Fruit fly (Drosophila melanogaster) whole organism, embryonic: ENCODE results near the gene CG10053.

ENCODE experiments used
- Bdp1 ChIP-seq: fragments of 200-800 bp; sonication (Bioruptor generic); optimal IDR thresholded peaks from 3 replicates; lab custom pipeline; 2016; ENCODE audit warnings: missing biosample characterization, missing genetic modification characterization
- BtbVII ChIP-seq: fragments of 200-800 bp; sonication (Bioruptor generic); optimal IDR thresholded peaks from 3 replicates; lab custom pipeline; 2017; ENCODE audit warnings: missing biosample characterization, mild to moderate bottlenecking, missing genetic modification characterization
- Bteb2 ChIP-seq: fragments of 200-800 bp; sonication (Bioruptor generic); optimal IDR thresholded peaks from 2 replicates; lab custom pipeline; 2016; ENCODE audit warnings: missing biosample characterization, missing genetic modification characterization
- CG10543 ChIP-seq: fragments of 200-800 bp; sonication (Bioruptor generic); optimal IDR thresholded peaks from 3 replicates; lab custom pipeline; 2017; ENCODE audit warnings: missing biosample characterization, mild to moderate bottlenecking, missing genetic modification characterization, moderate library complexity
- CG10959 ChIP-seq: fragments of 200-800 bp; sonication (Bioruptor generic); IDR thresholded peaks from 2 replicates; pipeline ENCODE4 v1.3.6; 2022; ENCODE audit warnings: missing biosample characterization, missing genetic modification characterization
- CG11247 ChIP-seq: fragments of 200-800 bp; sonication (Bioruptor generic); IDR thresholded peaks from 2 replicates; pipeline ENCODE4 v1.3.6; 2022; ENCODE audit warnings: missing biosample characterization, missing genetic modification characterization
- CG12744 ChIP-seq: fragments of 200-800 bp; sonication (Bioruptor generic); optimal IDR thresholded peaks from 2 replicates; lab custom pipeline; 2016; ENCODE audit warnings: missing biosample characterization, missing genetic modification characterization
- CG13123 ChIP-seq: fragments of 200-800 bp; sonication (Bioruptor generic); optimal IDR thresholded peaks from 2 replicates; lab custom pipeline; 2016; ENCODE audit warnings: missing biosample characterization, missing genetic modification characterization
- CG14014 ChIP-seq: fragments of 200-800 bp; sonication (Bioruptor generic); IDR thresholded peaks from 2 replicates; pipeline ENCODE4 v1.3.6; 2022; ENCODE audit warnings: missing biosample characterization, missing genetic modification characterization
- CG15479 ChIP-seq: fragments of 200-800 bp; sonication (Bioruptor generic); optimal IDR thresholded peaks from 3 replicates; lab custom pipeline; 2019; ENCODE audit warnings: missing biosample characterization, mild to moderate bottlenecking, missing genetic modification characterization, moderate library complexity
- CG18619 ChIP-seq: fragments of 200-800 bp; sonication (Bioruptor generic); optimal IDR thresholded peaks from 3 replicates; lab custom pipeline; 2017; ENCODE audit warnings: missing biosample characterization, mild to moderate bottlenecking, missing genetic modification characterization
- CG2116 ChIP-seq: fragments of 200-800 bp; sonication (Bioruptor generic); optimal IDR thresholded peaks from 3 replicates; lab custom pipeline; 2018; ENCODE audit warnings: missing biosample characterization, mild to moderate bottlenecking, missing genetic modification characterization
- CG30020 ChIP-seq: fragments of 200-800 bp; optimal IDR thresholded peaks from 2 replicates; lab custom pipeline; 2019; ENCODE audit warnings: missing biosample characterization, mild to moderate bottlenecking, missing genetic modification characterization, moderate library complexity
- CG31388 ChIP-seq: fragments of 200-800 bp; sonication (Bioruptor generic); optimal IDR thresholded peaks from 2 replicates; lab custom pipeline; 2016; ENCODE audit warnings: missing biosample characterization, missing genetic modification characterization
- CG32532 ChIP-seq: fragments of 200-800 bp; sonication (Bioruptor generic); IDR thresholded peaks from 2 replicates; pipeline ENCODE4 v1.3.6; 2022; ENCODE audit warnings: missing biosample characterization, missing genetic modification characterization
- CG4707 ChIP-seq: fragments of 200-800 bp; sonication (Bioruptor generic); optimal IDR thresholded peaks from 2 replicates; lab custom pipeline; 2018; ENCODE audit warnings: missing biosample characterization, mild to moderate bottlenecking, missing genetic modification characterization, moderate library complexity
- CG6791 ChIP-seq: fragments of 200-800 bp; sonication (Bioruptor generic); IDR thresholded peaks from 3 replicates; pipeline ENCODE4 v1.3.6; 2022; ENCODE audit warnings: missing biosample characterization, missing genetic modification characterization; ENCODE audit not compliant: partially characterized antibody
- CG7357 ChIP-seq: fragments of 200-800 bp; sonication (Bioruptor generic); IDR thresholded peaks from 3 replicates; pipeline ENCODE4 v1.3.6; 2022; ENCODE audit warnings: missing biosample characterization, missing genetic modification characterization
- Deaf1 ChIP-seq: fragments of 200-800 bp; optimal IDR thresholded peaks from 3 replicates; lab custom pipeline; 2019; ENCODE audit warnings: missing biosample characterization, mild to moderate bottlenecking, missing genetic modification characterization, moderate library complexity
- Dp ChIP-seq: fragments of 200-800 bp; sonication (Bioruptor generic); optimal IDR thresholded peaks from 2 replicates; lab custom pipeline; 2018; ENCODE audit warnings: missing biosample characterization, mild to moderate bottlenecking, missing genetic modification characterization, moderate library complexity
- Dref ChIP-seq: fragments of 200-800 bp; sonication (Bioruptor generic); IDR thresholded peaks from 2 replicates; pipeline ENCODE4 v1.3.6; 2022; ENCODE audit warnings: missing biosample characterization, missing genetic modification characterization
- E2f1 ChIP-seq: fragments of 200-800 bp; sonication (Bioruptor generic); IDR thresholded peaks from 2 replicates; pipeline ENCODE4 v1.3.6; 2022; ENCODE audit warnings: missing biosample characterization, missing genetic modification characterization
- E2f2 ChIP-seq: fragments of 200-800 bp; sonication (Bioruptor generic); IDR thresholded peaks from 2 replicates; pipeline ENCODE4 v1.3.6; 2022; ENCODE audit warnings: missing biosample characterization, missing genetic modification characterization
- Fer1 ChIP-seq: fragments of 200-800 bp; sonication (Bioruptor generic); optimal IDR thresholded peaks from 2 replicates; lab custom pipeline; 2017; ENCODE audit warnings: missing biosample characterization, mild to moderate bottlenecking, missing genetic modification characterization
- Fer3 ChIP-seq: fragments of 200-800 bp; sonication (Bioruptor generic); optimal IDR thresholded peaks from 2 replicates; lab custom pipeline; 2018; ENCODE audit warnings: missing biosample characterization, mild to moderate bottlenecking, missing genetic modification characterization, moderate library complexity
- Hsf ChIP-seq: fragments of 200-800 bp; sonication (Bioruptor generic); optimal IDR thresholded peaks from 3 replicates; lab custom pipeline; 2016; ENCODE audit warnings: missing biosample characterization, missing genetic modification characterization
- Lhr ChIP-seq: fragments of 200-800 bp; sonication (Bioruptor generic); optimal IDR thresholded peaks from 3 replicates; lab custom pipeline; 2017; ENCODE audit warnings: mild to moderate bottlenecking, missing biosample characterization, missing genetic modification reagents, missing genetic modification characterization
- MBD-R2 ChIP-seq: fragments of 200-800 bp; sonication (Bioruptor generic); IDR thresholded peaks from 2 replicates; pipeline ENCODE4 v1.3.6; 2022; ENCODE audit warnings: missing biosample characterization, missing genetic modification characterization
- Mad ChIP-seq: fragments of 200-800 bp; sonication (Bioruptor generic); optimal IDR thresholded peaks from 2 replicates; lab custom pipeline; 2016; ENCODE audit warnings: missing biosample characterization, missing genetic modification characterization
- NC2β ChIP-seq: fragments of 200-800 bp; sonication (Bioruptor generic); optimal IDR thresholded peaks from 2 replicates; lab custom pipeline; 2016; ENCODE audit warnings: missing biosample characterization, missing genetic modification characterization
- Nf-YB ChIP-seq: fragments of 200-800 bp; sonication (Bioruptor generic); optimal IDR thresholded peaks from 3 replicates; lab custom pipeline; 2019; ENCODE audit warnings: missing biosample characterization, mild to moderate bottlenecking, missing genetic modification characterization, moderate library complexity
- Sin3A ChIP-seq: fragments of >200 bp; optimal IDR thresholded peaks from 2 replicates; lab custom pipeline; 2018
- Sry-β ChIP-seq: fragments of 200-800 bp; sonication (Bioruptor generic); optimal IDR thresholded peaks from 2 replicates; lab custom pipeline; 2018; ENCODE audit warnings: missing biosample characterization, mild to moderate bottlenecking, missing genetic modification characterization, moderate library complexity
- YL-1 ChIP-seq: fragments of 200-800 bp; sonication (Bioruptor generic); optimal IDR thresholded peaks from 3 replicates; lab custom pipeline; 2017; ENCODE audit warnings: missing biosample characterization, mild to moderate bottlenecking, missing genetic modification characterization
- cad ChIP-seq: fragments of >200 bp; optimal IDR thresholded peaks from 2 replicates; lab custom pipeline; 2017; ENCODE audit warnings: missing biosample characterization, missing genetic modification characterization
- en ChIP-seq: fragments of 200-800 bp; sonication (Bioruptor generic); optimal IDR thresholded peaks from 2 replicates; lab custom pipeline; 2016; ENCODE audit warnings: missing biosample characterization, missing genetic modification characterization
- fd64A ChIP-seq: fragments of 200-800 bp; sonication (Bioruptor generic); optimal IDR thresholded peaks from 3 replicates; lab custom pipeline; 2018; ENCODE audit warnings: missing biosample characterization, mild to moderate bottlenecking, missing genetic modification characterization
- gcm2 ChIP-seq: fragments of 200-800 bp; sonication (Bioruptor generic); optimal IDR thresholded peaks from 2 replicates; lab custom pipeline; 2016; ENCODE audit warnings: missing biosample characterization, missing genetic modification characterization
- gfzf ChIP-seq: fragments of 200-800 bp; sonication (Bioruptor generic); optimal IDR thresholded peaks from 2 replicates; lab custom pipeline; 2016; ENCODE audit warnings: missing biosample characterization, mild to moderate bottlenecking, missing genetic modification characterization, moderate library complexity
- nerfin-1 ChIP-seq: fragments of 200-800 bp; sonication (Bioruptor generic); optimal IDR thresholded peaks from 3 replicates; lab custom pipeline; 2019; ENCODE audit warnings: missing biosample characterization, mild to moderate bottlenecking, missing genetic modification characterization, moderate library complexity
- pb ChIP-seq: fragments of 200-800 bp; sonication (Bioruptor generic); optimal IDR thresholded peaks from 3 replicates; lab custom pipeline; 2016; ENCODE audit warnings: missing biosample characterization, missing genetic modification characterization
- pnt ChIP-seq: fragments of 200-800 bp; sonication (Bioruptor generic); optimal IDR thresholded peaks from 3 replicates; lab custom pipeline; 2016; ENCODE audit warnings: missing biosample characterization, missing genetic modification characterization
- pzg ChIP-seq: fragments of 200-800 bp; sonication (Bioruptor generic); optimal IDR thresholded peaks from 3 replicates; lab custom pipeline; 2018; ENCODE audit warnings: missing biosample characterization, mild to moderate bottlenecking, missing genetic modification characterization, moderate library complexity
- row ChIP-seq: fragments of 200-800 bp; sonication (Bioruptor generic); IDR thresholded peaks from 3 replicates; pipeline ENCODE4 v1.3.6; 2022; ENCODE audit warnings: missing biosample characterization, missing genetic modification characterization
- sens ChIP-seq: fragments of 200-800 bp; sonication (Bioruptor generic); peaks from one replicate; lab custom pipeline; 2016; ENCODE audit warnings: missing biosample characterization, missing genetic modification characterization
- shn ChIP-seq: fragments of 200-800 bp; sonication (Bioruptor generic); optimal IDR thresholded peaks from 3 replicates; lab custom pipeline; 2016; ENCODE audit warnings: missing biosample characterization, missing genetic modification characterization
- sima ChIP-seq: fragments of 200-800 bp; sonication (Bioruptor generic); optimal IDR thresholded peaks from 2 replicates; lab custom pipeline; 2016; ENCODE audit warnings: missing biosample characterization, missing genetic modification characterization
- twi ChIP-seq: fragments of 200-800 bp; optimal IDR thresholded peaks from 2 replicates; lab custom pipeline; 2019; ENCODE audit warnings: missing biosample characterization, mild to moderate bottlenecking, missing genetic modification characterization, moderate library complexity
- vfl ChIP-seq: fragments of 200-800 bp; sonication (Bioruptor generic); optimal IDR thresholded peaks from 2 replicates; lab custom pipeline; 2016; ENCODE audit warnings: missing biosample characterization, missing genetic modification characterization
- wek ChIP-seq: fragments of 200-800 bp; sonication (Bioruptor generic); optimal IDR thresholded peaks from 3 replicates; lab custom pipeline; 2018; ENCODE audit warnings: missing biosample characterization, mild to moderate bottlenecking, missing genetic modification characterization, moderate library complexity
- z ChIP-seq: fragments of 200-800 bp; sonication (Bioruptor generic); IDR thresholded peaks from 3 replicates; pipeline ENCODE4 v1.3.6; 2022; ENCODE audit warnings: missing biosample characterization, missing genetic modification characterization
- zfh1 ChIP-seq: fragments of 200-800 bp; sonication (Bioruptor generic); IDR thresholded peaks from 3 replicates; pipeline ENCODE4 v1.3.6; 2022; ENCODE audit warnings: missing biosample characterization, missing genetic modification characterization
- zfh2 ChIP-seq: fragments of 200-800 bp; sonication (Bioruptor generic); optimal IDR thresholded peaks from 2 replicates; lab custom pipeline; 2016; ENCODE audit warnings: missing biosample characterization, missing genetic modification characterization

CG10053 gene

DNA sequence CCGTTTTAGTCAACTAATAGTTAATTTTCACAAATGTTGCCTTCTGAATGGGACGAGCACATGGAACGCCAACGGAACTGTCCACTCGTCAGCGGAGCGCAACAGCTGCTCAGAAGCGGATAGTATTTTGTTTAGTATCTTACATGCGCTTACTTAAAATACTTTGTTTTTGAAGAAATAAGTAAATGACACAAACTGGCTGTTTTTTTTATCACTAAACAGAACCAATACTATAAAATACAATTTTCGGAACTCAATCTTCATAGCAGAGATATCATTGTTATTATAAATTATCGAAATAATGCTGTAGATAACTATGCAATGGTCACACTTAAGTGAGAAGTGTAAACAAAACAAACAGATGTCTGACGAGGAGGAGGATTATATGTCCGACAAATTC is at the start of gene CG10053, which contains the start of gene Noc3 (continued):
- TF ChIP-seq en, result no peak
- no peak for TF ChIP-seq CG12744 (GFP tag; lab: Kevin White, UChicago)
- peak; percentile 79 for TF ChIP-seq YL-1 (GFP tag; lab: Kevin White, UChicago)
- TF ChIP-seq Hsf (GFP tag; lab: Kevin White, UChicago), result no peak
- peak; percentile 74 for TF ChIP-seq gfzf
- no peak for TF ChIP-seq Fer3 (tag; lab: Kevin White, UChicago)
- no peak for TF ChIP-seq Bdp1 (GFP tag; lab: Kevin White, UChicago)
- no peak for TF ChIP-seq gcm2
- TF ChIP-seq Bteb2, result no peak
- no peak for TF ChIP-seq CG18619
- no peak for TF ChIP-seq Sry-β (GFP tag; lab: Kevin White, UChicago)
- TF ChIP-seq Fer1 (GFP tag; lab: Kevin White, UChicago), result no peak
- TF ChIP-seq pnt (GFP tag; lab: Kevin White, UChicago), result no peak
- TF ChIP-seq row (GFP tag; lab: Robert Waterston, UW), result peak; percentile 35; the same call in 1 of the 3 replicates
- no peak for TF ChIP-seq Mad (GFP tag; lab: Kevin White, UChicago)
- TF ChIP-seq zfh2 (GFP tag; lab: Kevin White, UChicago), result no peak
- no peak for TF ChIP-seq zfh1 (GFP tag; lab: Robert Waterston, UW)
- no peak for TF ChIP-seq Lhr (GFP tag; lab: Kevin White, UChicago)
- TF ChIP-seq CG7357, result no peak
- peak; percentile 68 for TF ChIP-seq MBD-R2 (GFP tag; lab: Robert Waterston, UW)
- TF ChIP-seq CG2116 (GFP tag; lab: Kevin White, UChicago), result peak; percentile 45
- TF ChIP-seq cad (GFP tag; lab: Kevin White, UChicago), result no peak
- no peak for TF ChIP-seq shn (GFP tag; lab: Kevin White, UChicago)
- TF ChIP-seq CG4707 (GFP tag; lab: Kevin White, UChicago), result no peak
- no peak for TF ChIP-seq CG6791
- no peak for TF ChIP-seq CG32532
- TF ChIP-seq Deaf1 (tag; lab: Kevin White, UChicago), result no peak
- no peak for TF ChIP-seq BtbVII (GFP tag; lab: Kevin White, UChicago)
- TF ChIP-seq E2f1 (GFP tag; lab: Robert Waterston, UW), result no peak
- peak; percentile 36 for TF ChIP-seq Sin3A
- no peak for TF ChIP-seq wek (GFP tag; lab: Kevin White, UChicago)
- no peak for TF ChIP-seq z (GFP tag; lab: Robert Waterston, UW)
- no peak for TF ChIP-seq vfl (GFP tag; lab: Kevin White, UChicago)
- TF ChIP-seq CG31388 (GFP tag; lab: Kevin White, UChicago), result no peak
- no peak for TF ChIP-seq CG10543 (GFP tag; lab: Kevin White, UChicago)
- TF ChIP-seq sima, result no peak
- TF ChIP-seq Nf-YB (GFP tag; lab: Kevin White, UChicago), result no peak
- TF ChIP-seq CG30020 (tag; lab: Kevin White, UChicago), result peak; percentile 65
- TF ChIP-seq CG14014 (GFP tag; lab: Robert Waterston, UW), result no peak
- peak; percentile 60 for TF ChIP-seq pzg (GFP tag; lab: Kevin White, UChicago)
- 0 out of 2 replicates have a peak, but pooled peaks have one; percentile 23 for TF ChIP-seq Dref (GFP tag; lab: Robert Waterston, UW)
- TF ChIP-seq CG10959 (GFP tag; lab: Robert Waterston, UW), result no peak
- TF ChIP-seq CG15479, result no peak
- TF ChIP-seq nerfin-1 (tag; lab: Kevin White, UChicago), result no peak
- TF ChIP-seq Dp (GFP tag; lab: Kevin White, UChicago), result peak; percentile 10
- no peak for TF ChIP-seq CG11247 (GFP tag; lab: Robert Waterston, UW)
- no peak for TF ChIP-seq twi (tag; lab: Kevin White, UChicago)
- peak; percentile 48 for TF ChIP-seq sens (GFP tag; lab: Kevin White, UChicago)
- TF ChIP-seq CG13123 (GFP tag; lab: Kevin White, UChicago), result no peak
- no peak for TF ChIP-seq fd64A (GFP tag; lab: Kevin White, UChicago)
- TF ChIP-seq E2f2, result no peak
- no peak for TF ChIP-seq pb (GFP tag; lab: Kevin White, UChicago)
- TF ChIP-seq NC2β (GFP tag; lab: Kevin White, UChicago), result no peak
